Fruit fly (Drosophila melanogaster) whole organism, embryonic: ENCODE measurements around the gene CG4953.

Experiments
- Atf3 ChIP-seq: fragments of 200-800 bp; sonication (Bioruptor generic); optimal IDR thresholded peaks from 3 replicates; lab custom pipeline; 2016; ENCODE audit warnings: missing biosample characterization, missing genetic modification characterization
- Awh ChIP-seq: fragments of 200-800 bp; sonication (Bioruptor generic); IDR thresholded peaks from 2 replicates; pipeline ENCODE4, ENCODE4 v1.3.6; 2022; ENCODE audit warnings: missing biosample characterization, missing genetic modification characterization
- BEAF-32 ChIP-seq: fragments of 200-800 bp; sonication (Bioruptor generic); optimal IDR thresholded peaks from 3 replicates; lab custom pipeline; 2017; ENCODE audit warnings: missing biosample characterization, missing genetic modification characterization, mild to moderate bottlenecking, moderate library complexity, missing genetic modification reagents
- Bdp1 ChIP-seq: fragments of 200-800 bp; sonication (Bioruptor generic); optimal IDR thresholded peaks from 3 replicates; lab custom pipeline; 2016; ENCODE audit warnings: missing biosample characterization, missing genetic modification characterization
- CG10321 ChIP-seq: fragments of 200-800 bp; sonication (Bioruptor generic); IDR thresholded peaks from 2 replicates; pipeline ENCODE4 v1.3.6; 2022; ENCODE audit warnings: missing biosample characterization, missing genetic modification characterization
- CG10431 ChIP-seq: fragments of 200-800 bp; sonication (Bioruptor generic); optimal IDR thresholded peaks from 3 replicates; lab custom pipeline; 2018; ENCODE audit warnings: missing biosample characterization, mild to moderate bottlenecking, missing genetic modification characterization
- CG10462 ChIP-seq: fragments of 200-800 bp; sonication (Bioruptor generic); optimal IDR thresholded peaks from 2 replicates; lab custom pipeline; 2016; ENCODE audit warnings: missing biosample characterization, missing genetic modification characterization
- CG10654 ChIP-seq: fragments of 200-800 bp; sonication (Bioruptor generic); optimal IDR thresholded peaks from 2 replicates; lab custom pipeline; 2016; ENCODE audit warnings: missing biosample characterization, missing genetic modification characterization
- CG13287 ChIP-seq: fragments of 200-800 bp; sonication (Bioruptor generic); IDR thresholded peaks from 2 replicates; pipeline ENCODE4 v1.3.6; 2022; ENCODE audit warnings: missing biosample characterization, missing genetic modification characterization; ENCODE audit not compliant: partially characterized antibody
- CG14441 ChIP-seq: fragments of 200-800 bp; sonication (Bioruptor generic); IDR thresholded peaks from 2 replicates; pipeline ENCODE4 v1.3.6; 2022; ENCODE audit warnings: missing biosample characterization, missing genetic modification characterization
- CG14710 ChIP-seq: fragments of 200-800 bp; sonication (Bioruptor generic); optimal IDR thresholded peaks from 3 replicates; lab custom pipeline; 2019; ENCODE audit warnings: missing biosample characterization, mild to moderate bottlenecking, missing genetic modification characterization, moderate library complexity
- CG15269 ChIP-seq: fragments of 200-800 bp; sonication (Bioruptor generic); optimal IDR thresholded peaks from 2 replicates; lab custom pipeline; 2018; ENCODE audit warnings: missing biosample characterization, mild to moderate bottlenecking, missing genetic modification characterization, moderate library complexity
- CG15514 ChIP-seq: fragments of 200-800 bp; sonication (Bioruptor generic); optimal IDR thresholded peaks from 3 replicates; lab custom pipeline; 2017; ENCODE audit warnings: missing biosample characterization, missing genetic modification characterization, mild to moderate bottlenecking, moderate library complexity, missing genetic modification reagents
- CG15601 ChIP-seq: fragments of 200-800 bp; sonication (Bioruptor generic); optimal IDR thresholded peaks from 3 replicates; lab custom pipeline; 2019; ENCODE audit warnings: missing biosample characterization, mild to moderate bottlenecking, missing genetic modification characterization, moderate library complexity
- CG2120 ChIP-seq: fragments of 200-800 bp; sonication (Bioruptor generic); optimal IDR thresholded peaks from 3 replicates; lab custom pipeline; 2016; ENCODE audit warnings: missing biosample characterization, missing genetic modification characterization
- CG2678 ChIP-seq: fragments of 200-800 bp; sonication (Bioruptor generic); optimal IDR thresholded peaks from 3 replicates; lab custom pipeline; 2019; ENCODE audit warnings: missing biosample characterization, mild to moderate bottlenecking, missing genetic modification characterization, moderate library complexity
- CG3163 ChIP-seq: fragments of 200-800 bp; sonication (Bioruptor generic); optimal IDR thresholded peaks from 3 replicates; lab custom pipeline; 2016; ENCODE audit warnings: missing biosample characterization, missing genetic modification characterization
- CG3847 ChIP-seq: fragments of 200-800 bp; sonication (Bioruptor generic); IDR thresholded peaks from 2 replicates; pipeline ENCODE4 v1.3.6; 2022; ENCODE audit warnings: missing biosample characterization, missing genetic modification characterization
- CG7839 ChIP-seq: fragments of 200-800 bp; sonication (Bioruptor generic); optimal IDR thresholded peaks from 3 replicates; lab custom pipeline; 2018; ENCODE audit warnings: missing biosample characterization, mild to moderate bottlenecking, missing genetic modification characterization, moderate library complexity
- CG8281 ChIP-seq: fragments of 200-800 bp; sonication (Bioruptor generic); optimal IDR thresholded peaks from 2 replicates; lab custom pipeline; 2018; ENCODE audit warnings: missing biosample characterization, mild to moderate bottlenecking, missing genetic modification characterization, moderate library complexity
- Chrac-16 ChIP-seq: fragments of 200-800 bp; sonication (Bioruptor generic); optimal IDR thresholded peaks from 3 replicates; lab custom pipeline; 2016; ENCODE audit warnings: missing biosample characterization, missing genetic modification characterization
- D19B ChIP-seq: fragments of 200-800 bp; sonication (Bioruptor generic); optimal IDR thresholded peaks from 2 replicates; lab custom pipeline; 2017; ENCODE audit warnings: missing biosample characterization, mild to moderate bottlenecking, missing genetic modification characterization
- Doc3 ChIP-seq: fragments of 200-800 bp; sonication (Bioruptor generic); IDR thresholded peaks from 3 replicates; pipeline ENCODE4 v1.3.6; 2022; ENCODE audit warnings: missing biosample characterization, missing genetic modification characterization; ENCODE audit not compliant: partially characterized antibody
- Elba2 ChIP-seq: fragments of 200-800 bp; sonication (Bioruptor generic); optimal IDR thresholded peaks from 3 replicates; lab custom pipeline; 2016; ENCODE audit warnings: missing biosample characterization, missing genetic modification characterization
- Ets65A ChIP-seq: fragments of 200-800 bp; sonication (Bioruptor generic); peaks from one replicate; lab custom pipeline; 2016; ENCODE audit warnings: missing biosample characterization, missing genetic modification characterization
- Hand ChIP-seq: fragments of 200-800 bp; sonication (Bioruptor generic); optimal IDR thresholded peaks from 2 replicates; lab custom pipeline; 2017; ENCODE audit warnings: mild to moderate bottlenecking, missing biosample characterization, missing genetic modification reagents, missing genetic modification characterization
- HmgZ ChIP-seq: fragments of 200-800 bp; sonication (Bioruptor generic); optimal IDR thresholded peaks from 2 replicates; lab custom pipeline; 2018; ENCODE audit warnings: missing biosample characterization, mild to moderate bottlenecking, missing genetic modification characterization
- Lhr ChIP-seq: fragments of 200-800 bp; sonication (Bioruptor generic); optimal IDR thresholded peaks from 3 replicates; lab custom pipeline; 2017; ENCODE audit warnings: mild to moderate bottlenecking, missing biosample characterization, missing genetic modification reagents, missing genetic modification characterization
- Mad ChIP-seq: fragments of 200-800 bp; sonication (Bioruptor generic); optimal IDR thresholded peaks from 2 replicates; lab custom pipeline; 2016; ENCODE audit warnings: missing biosample characterization, missing genetic modification characterization
- Myb ChIP-seq: fragments of 200-800 bp; sonication (Bioruptor generic); optimal IDR thresholded peaks from 2 replicates; lab custom pipeline; 2016; ENCODE audit warnings: missing biosample characterization, missing genetic modification characterization
- PHDP ChIP-seq: fragments of 200-800 bp; sonication (Bioruptor generic); optimal IDR thresholded peaks from 3 replicates; lab custom pipeline; 2018; ENCODE audit warnings: missing biosample characterization, mild to moderate bottlenecking, missing genetic modification characterization, moderate library complexity
- Six4 ChIP-seq: fragments of 200-800 bp; sonication (Bioruptor generic); optimal IDR thresholded peaks from 2 replicates; lab custom pipeline; 2016; ENCODE audit warnings: missing biosample characterization, missing genetic modification characterization
- Sry-δ ChIP-seq: fragments of 200-800 bp; sonication (Bioruptor generic); optimal IDR thresholded peaks from 2 replicates; lab custom pipeline; 2016; ENCODE audit warnings: missing biosample characterization, missing genetic modification characterization
- Xbp1 ChIP-seq: fragments of 200-800 bp; sonication (Bioruptor generic); optimal IDR thresholded peaks from 3 replicates; lab custom pipeline; 2016; ENCODE audit warnings: missing biosample characterization, mild to moderate bottlenecking, missing genetic modification characterization
- bbx ChIP-seq: fragments of 200-800 bp; sonication (Bioruptor generic); IDR thresholded peaks from 2 replicates; pipeline ENCODE4 v1.3.6; 2022; ENCODE audit warnings: missing biosample characterization, missing genetic modification characterization; ENCODE audit not compliant: partially characterized antibody
- chinmo ChIP-seq: fragments of 200-800 bp; sonication (Bioruptor generic); IDR thresholded peaks from 4 replicates; pipeline ENCODE4 v1.3.6; 2022; ENCODE audit warnings: missing biosample characterization, missing genetic modification characterization; ENCODE audit not compliant: partially characterized antibody
- dm ChIP-seq: fragments of 200-800 bp; sonication (Bioruptor generic); optimal IDR thresholded peaks from 3 replicates; lab custom pipeline; 2016; ENCODE audit warnings: missing biosample characterization, missing genetic modification characterization
- dpn ChIP-seq, 2 experiments: fragments of 200-800 bp; sonication (Bioruptor generic); optimal IDR thresholded peaks; 3 replicates each; lab custom pipeline; 2016; ENCODE audit warnings: missing biosample characterization in 2 of 2, missing genetic modification characterization in 2 of 2
- ems ChIP-seq: fragments of 200-800 bp; sonication (Bioruptor generic); optimal IDR thresholded peaks from 3 replicates; lab custom pipeline; 2016; ENCODE audit warnings: missing biosample characterization, missing genetic modification characterization
- grau ChIP-seq: fragments of 200-800 bp; optimal IDR thresholded peaks from 3 replicates; lab custom pipeline; 2019; ENCODE audit warnings: missing biosample characterization, mild to moderate bottlenecking, missing genetic modification characterization, moderate library complexity
- ken ChIP-seq: fragments of 200-800 bp; sonication (Bioruptor generic); IDR thresholded peaks from 3 replicates; pipeline ENCODE4 v1.3.6; 2022; ENCODE audit warnings: missing biosample characterization, missing genetic modification characterization
- klu ChIP-seq: fragments of 200-800 bp; sonication (Bioruptor generic); IDR thresholded peaks from 2 replicates; pipeline ENCODE4 v1.3.6; 2022; ENCODE audit warnings: missing biosample characterization, missing genetic modification characterization
- maf-S ChIP-seq: fragments of 200-800 bp; sonication (Bioruptor generic); optimal IDR thresholded peaks from 2 replicates; lab custom pipeline; 2016; ENCODE audit warnings: missing biosample characterization, missing genetic modification characterization
- nmo ChIP-seq: fragments of 200-800 bp; sonication (Bioruptor generic); optimal IDR thresholded peaks from 2 replicates; lab custom pipeline; 2018; ENCODE audit warnings: missing biosample characterization, mild to moderate bottlenecking, missing genetic modification characterization, moderate library complexity
- nom ChIP-seq: fragments of 200-800 bp; sonication (Bioruptor generic); optimal IDR thresholded peaks from 2 replicates; lab custom pipeline; 2017; ENCODE audit warnings: missing biosample characterization, missing genetic modification characterization, mild to moderate bottlenecking, moderate library complexity, missing genetic modification reagents
- onecut ChIP-seq: fragments of 200-800 bp; sonication (Bioruptor generic); IDR thresholded peaks from 2 replicates; pipeline ENCODE4 v1.3.6; 2022; ENCODE audit warnings: missing biosample characterization, missing genetic modification characterization
- p53 ChIP-seq: fragments of 200-800 bp; sonication (Bioruptor generic); optimal IDR thresholded peaks from 2 replicates; lab custom pipeline; 2016; ENCODE audit warnings: missing biosample characterization, missing genetic modification characterization
- slbo ChIP-seq: fragments of 200-800 bp; sonication (Bioruptor generic); IDR thresholded peaks from 2 replicates; pipeline ENCODE4 v1.3.6; 2022; ENCODE audit warnings: missing biosample characterization, missing genetic modification characterization
- stwl ChIP-seq: fragments of 200-800 bp; sonication (Bioruptor generic); optimal IDR thresholded peaks from 3 replicates; lab custom pipeline; 2018; ENCODE audit warnings: missing biosample characterization, mild to moderate bottlenecking, missing genetic modification characterization, moderate library complexity
- sug ChIP-seq: fragments of 200-800 bp; optimal IDR thresholded peaks from 2 replicates; lab custom pipeline; 2019; ENCODE audit warnings: missing biosample characterization, mild to moderate bottlenecking, missing genetic modification characterization, moderate library complexity

The CG4953 gene

dm6 chr2L:10303786-10304185 lies 37.3 kb downstream of the CG4953 start, which contains the start of gene nmd (continued):
- no peak for TF ChIP-seq D19B (GFP tag; lab: Kevin White, UChicago)
- peak; percentile 38; the same call in 1 of the 2 replicates for TF ChIP-seq bbx (GFP tag; lab: Robert Waterston, UW)
- peak; percentile 3 for TF ChIP-seq CG10654 (GFP tag; lab: Kevin White, UChicago)
- TF ChIP-seq Hand (GFP tag; lab: Kevin White, UChicago) = no peak
- no peak for TF ChIP-seq Six4 (GFP tag; lab: Kevin White, UChicago)
- TF ChIP-seq grau (tag; lab: Kevin White, UChicago) = peak; percentile 6
- peak; percentile 91 for TF ChIP-seq CG10431
- peak; percentile 82 for TF ChIP-seq CG15514 (GFP tag; lab: Kevin White, UChicago)
- no peak for TF ChIP-seq CG14441 (GFP tag; lab: Robert Waterston, UW)
- TF ChIP-seq p53 (GFP tag; lab: Kevin White, UChicago) = peak; percentile 36
- TF ChIP-seq Atf3 = no peak
- peak; percentile 23 for TF ChIP-seq CG15601
- TF ChIP-seq CG14710 (tag; lab: Kevin White, UChicago) = peak; percentile 42
- peak; percentile 6 for TF ChIP-seq CG15269 (tag; lab: Kevin White, UChicago)
- TF ChIP-seq stwl (tag; lab: Kevin White, UChicago) = peak; percentile 90
- peak; percentile 17 for TF ChIP-seq sug (tag; lab: Kevin White, UChicago)
- peak; percentile 53 for TF ChIP-seq CG13287
- peak; percentile 20 for TF ChIP-seq Myb (GFP tag; lab: Kevin White, UChicago)
- peak; percentile 2 for TF ChIP-seq CG7839
- no peak for TF ChIP-seq ems (GFP tag; lab: Kevin White, UChicago)
- TF ChIP-seq CG3163 = no peak
- TF ChIP-seq dpn (GFP tag; optimal IDR thresholded peaks at IDR 0.05; lab: Kevin White, UChicago) = peak in 1 of 2 experiments; percentile 12
- 0 out of 2 replicates have a peak, but pooled peaks have one; percentile 28 for TF ChIP-seq Awh (GFP tag; lab: Robert Waterston, UW)
- TF ChIP-seq Mad (GFP tag; lab: Kevin White, UChicago) = no peak
- peak; percentile 35; the same call in 1 of the 2 replicates for TF ChIP-seq slbo
- TF ChIP-seq nmo (GFP tag; lab: Kevin White, UChicago) = peak; percentile 41
- TF ChIP-seq Chrac-16 (GFP tag; lab: Kevin White, UChicago) = peak; percentile 12
- TF ChIP-seq CG3847 (GFP tag; lab: Robert Waterston, UW) = peak; percentile 72
- peak; percentile 32; the same call in 1 of the 2 replicates for TF ChIP-seq onecut
- TF ChIP-seq CG2678 = peak; percentile 6
- TF ChIP-seq CG10462 = no peak
- TF ChIP-seq Sry-δ (GFP tag; lab: Kevin White, UChicago) = peak; percentile 47
- TF ChIP-seq Lhr (GFP tag; lab: Kevin White, UChicago) = peak; percentile 62
- TF ChIP-seq CG2120 = peak; percentile 33
- peak; percentile 45 for TF ChIP-seq dm (GFP tag; lab: Kevin White, UChicago)
- 0 out of 2 replicates have a peak, but pooled peaks have one; percentile 21 for TF ChIP-seq CG10321
- TF ChIP-seq ken = 0 out of 3 replicates have a peak, but pooled peaks have one; percentile 9
- TF ChIP-seq Ets65A (GFP tag; lab: Kevin White, UChicago) = peak; percentile 60
- TF ChIP-seq Xbp1 (GFP tag; lab: Kevin White, UChicago) = peak; percentile 13
- peak; percentile 41 for TF ChIP-seq BEAF-32
- peak; percentile 19 for TF ChIP-seq HmgZ (tag; lab: Kevin White, UChicago)
- no peak for TF ChIP-seq Bdp1 (GFP tag; lab: Kevin White, UChicago)
- no peak for TF ChIP-seq Doc3 (GFP tag; lab: Robert Waterston, UW)
- no peak for TF ChIP-seq PHDP (tag; lab: Kevin White, UChicago)
- TF ChIP-seq nom = peak; percentile 24
- TF ChIP-seq Elba2 = peak; percentile 64
- TF ChIP-seq maf-S (GFP tag; lab: Kevin White, UChicago) = peak; percentile 9
- no peak for TF ChIP-seq CG8281 (tag; lab: Kevin White, UChicago)
- peak; percentile 74; the same call in 1 of the 4 replicates for TF ChIP-seq chinmo
- TF ChIP-seq klu (GFP tag; lab: Robert Waterston, UW) = no peak
